Worm (Caenorhabditis elegans): ENCODE results near the gene ceh-30.

The ceh-30 gene

ce11 chrX:3033492-3033891, 29.9 kb upstream of the ceh-30 start:
- TF ChIP-seq rnt-1 (tag; optimal IDR thresholded peaks at IDR 0.05) = no peak
- no peak for TF ChIP-seq pros-1 (tag; optimal IDR thresholded peaks at IDR 0.05)
- TF ChIP-seq gmeb-2 (tag; optimal IDR thresholded peaks at IDR 0.05) = no peak
- no peak for TF ChIP-seq npax-4 (tag; optimal IDR thresholded peaks at IDR 0.05)
- no peak for TF ChIP-seq lim-6 (tag; optimal IDR thresholded peaks at IDR 0.05)
- no peak for TF ChIP-seq dmd-4 (tag; optimal IDR thresholded peaks at IDR 0.05; ENCODE audit: borderline replicate concordance)

- TF ChIP-seq sdc-2 (tag; optimal IDR thresholded peaks at IDR 0.05) = no peak
- no peak for TF ChIP-seq elt-4 (tag; optimal IDR thresholded peaks at IDR 0.05)
- no peak for TF ChIP-seq fax-1 (tag; optimal IDR thresholded peaks at IDR 0.05)
- no peak for TF ChIP-seq nhr-11 (tag; optimal IDR thresholded peaks at IDR 0.05)
- no peak for TF ChIP-seq ceh-2 (tag; optimal IDR thresholded peaks at IDR 0.05)
- no peak for TF ChIP-seq ets-4 (tag; optimal IDR thresholded peaks at IDR 0.05)
- TF ChIP-seq ceh-6 (GFP tag; optimal IDR thresholded peaks at IDR 0.05) = no peak
- TF ChIP-seq hlh-8 (tag; optimal IDR thresholded peaks at IDR 0.05) = no peak
- no peak for TF ChIP-seq F13H6.1 (tag; optimal IDR thresholded peaks at IDR 0.05)
These were observed 29.2 kb upstream of the ceh-30 start, which contains the start of gene M02F4.2 for ce11 chrX:3034203-3034602. Gene M02F4.2 (minus strand): TSS chrX:3034303.

ce11 chrX:3035972-3036379, 27.4 kb upstream of the ceh-30 start:
- peak; percentile 93 for TF ChIP-seq npax-4 (tag; optimal IDR thresholded peaks at IDR 0.05)
- peak; percentile 63 for TF ChIP-seq ceh-30 (tag; optimal IDR thresholded peaks at IDR 0.05)
- peak; percentile 68 for TF ChIP-seq unc-42 (tag; optimal IDR thresholded peaks at IDR 0.05)
- peak; percentile 95 for TF ChIP-seq ttx-3 (tag; optimal IDR thresholded peaks at IDR 0.05)
- TF ChIP-seq che-1 (tag; optimal IDR thresholded peaks at IDR 0.05) = peak; percentile 95
- peak; percentile 92 for TF ChIP-seq F13H6.1 (tag; optimal IDR thresholded peaks at IDR 0.05)
- peak; percentile 77 for TF ChIP-seq eyg-1 (tag; optimal IDR thresholded peaks at IDR 0.05)
- TF ChIP-seq ceh-31 (tag; optimal IDR thresholded peaks at IDR 0.05) = peak; percentile 86
- TF ChIP-seq fkh-10 (GFP tag; optimal IDR thresholded peaks at IDR 0.05) = peak; percentile 82
- TF ChIP-seq dmd-4 (tag; optimal IDR thresholded peaks at IDR 0.05; ENCODE audit: borderline replicate concordance) = peak; percentile 94
- TF ChIP-seq pqm-1 (tag; optimal IDR thresholded peaks at IDR 0.05) = peak; percentile 93
- TF ChIP-seq pha-2 (tag; optimal IDR thresholded peaks at IDR 0.05) = peak; percentile 92
- TF ChIP-seq ceh-18 (tag; optimal IDR thresholded peaks at IDR 0.05) = peak; percentile 90
- TF ChIP-seq nhr-11 (tag; optimal IDR thresholded peaks at IDR 0.05) = no peak
- peak; percentile 89 for TF ChIP-seq ceh-6 (GFP tag; optimal IDR thresholded peaks at IDR 0.05)
- TF ChIP-seq C08G9.2 (tag; optimal IDR thresholded peaks at IDR 0.05) = peak; percentile 91
- peak; percentile 57 for TF ChIP-seq odd-2 (tag; optimal IDR thresholded peaks at IDR 0.05)
- peak; percentile 24 for TF ChIP-seq unc-55 (GFP tag; optimal IDR thresholded peaks at IDR 0.05)
- peak; percentile 96 for TF ChIP-seq gmeb-2 (tag; optimal IDR thresholded peaks at IDR 0.05)
- peak; percentile 75 for TF ChIP-seq hlh-30 (tag; optimal IDR thresholded peaks at IDR 0.05; ENCODE audit: insufficient read depth)
- peak; percentile 97 for TF ChIP-seq ceh-19 (GFP tag; optimal IDR thresholded peaks at IDR 0.05)
- peak; percentile 94 for TF ChIP-seq ref-2 (tag; optimal IDR thresholded peaks at IDR 0.05)
- peak; percentile 89 for TF ChIP-seq ceh-2 (tag; optimal IDR thresholded peaks at IDR 0.05)
- TF ChIP-seq ceh-22 (tag; optimal IDR thresholded peaks at IDR 0.05) = no peak
- TF ChIP-seq ahr-1 (tag; optimal IDR thresholded peaks at IDR 0.05) = peak; percentile 83
- peak; percentile 86 for TF ChIP-seq nfya-1 (tag; optimal IDR thresholded peaks at IDR 0.05)
- TF ChIP-seq ztf-16 (tag; optimal IDR thresholded peaks at IDR 0.05) = peak; percentile 94
- peak; percentile 95 for TF ChIP-seq hlh-15 (tag; optimal IDR thresholded peaks at IDR 0.05)
- TF ChIP-seq hlh-8 (tag; optimal IDR thresholded peaks at IDR 0.05) = peak; percentile 93
- peak; percentile 92 for TF ChIP-seq unc-3 (GFP tag; conservative IDR thresholded peaks at IDR 0.05)
- TF ChIP-seq unc-3 (tag; optimal IDR thresholded peaks at IDR 0.05) = peak; percentile 95
- TF ChIP-seq ceh-24 (tag; optimal IDR thresholded peaks at IDR 0.05) = peak; percentile 94
- TF ChIP-seq tbx-2 (tag; optimal IDR thresholded peaks at IDR 0.05) = peak; percentile 91
- peak; percentile 84 for TF ChIP-seq lim-6 (tag; optimal IDR thresholded peaks at IDR 0.05)
- TF ChIP-seq pag-3 (tag; optimal IDR thresholded peaks at IDR 0.05; ENCODE audit: borderline replicate concordance) = peak; percentile 64
- peak; percentile 92 for TF ChIP-seq fkh-6 (tag; optimal IDR thresholded peaks at IDR 0.05)
- peak; percentile 90 for TF ChIP-seq ceh-48 (tag; optimal IDR thresholded peaks at IDR 0.05)
- peak; percentile 82 for TF ChIP-seq ets-4 (tag; optimal IDR thresholded peaks at IDR 0.05)
- TF ChIP-seq lin-11 (tag; optimal IDR thresholded peaks at IDR 0.05) = peak; percentile 89
- peak; percentile 93 for TF ChIP-seq hlh-13 (GFP tag; optimal IDR thresholded peaks at IDR 0.05)
- peak; percentile 37 for TF ChIP-seq tbx-7 (tag; optimal IDR thresholded peaks at IDR 0.05)
- peak; percentile 95 for TF ChIP-seq elt-2 (tag; optimal IDR thresholded peaks at IDR 0.05)
- TF ChIP-seq pat-9 (tag; optimal IDR thresholded peaks at IDR 0.05) = peak; percentile 92

All from whole organism, late embryonic.